Fruit fly (Drosophila melanogaster) whole organism, embryonic: Measurements from ENCODE around the gene Nepl4.

Source experiments
- Adf1 ChIP-seq: fragments of 200-800 bp; sonication (Bioruptor generic); IDR thresholded peaks from 2 replicates; pipeline ENCODE4 v1.3.6; 2022; ENCODE audit warnings: missing biosample characterization, missing genetic modification characterization
- CG10274 ChIP-seq: fragments of 200-800 bp; sonication (Bioruptor generic); optimal IDR thresholded peaks from 3 replicates; lab custom pipeline; 2017; ENCODE audit warnings: missing biosample characterization, mild to moderate bottlenecking, missing genetic modification characterization
- CG10654 ChIP-seq: fragments of 200-800 bp; sonication (Bioruptor generic); optimal IDR thresholded peaks from 2 replicates; lab custom pipeline; 2016; ENCODE audit warnings: missing biosample characterization, missing genetic modification characterization
- CG10959 ChIP-seq: fragments of 200-800 bp; sonication (Bioruptor generic); IDR thresholded peaks from 2 replicates; pipeline ENCODE4 v1.3.6; 2022; ENCODE audit warnings: missing biosample characterization, missing genetic modification characterization
- CG11085 ChIP-seq: fragments of 200-800 bp; sonication (Bioruptor generic); IDR thresholded peaks from 2 replicates; pipeline ENCODE4 v1.3.6; 2022; ENCODE audit warnings: missing biosample characterization, missing genetic modification characterization
- CG11247 ChIP-seq: fragments of 200-800 bp; sonication (Bioruptor generic); IDR thresholded peaks from 2 replicates; pipeline ENCODE4 v1.3.6; 2022; ENCODE audit warnings: missing biosample characterization, missing genetic modification characterization
- CG12236 ChIP-seq: fragments of 200-800 bp; sonication (Bioruptor generic); optimal IDR thresholded peaks from 2 replicates; lab custom pipeline; 2016; ENCODE audit warnings: missing biosample characterization, missing genetic modification characterization
- CG12299 ChIP-seq: fragments of 200-800 bp; sonication (Bioruptor generic); optimal IDR thresholded peaks from 2 replicates; lab custom pipeline; 2018; ENCODE audit warnings: missing biosample characterization, mild to moderate bottlenecking, missing genetic modification characterization
- CG12769 ChIP-seq: fragments of 200-800 bp; sonication (Bioruptor generic); optimal IDR thresholded peaks from 2 replicates; lab custom pipeline; 2019; ENCODE audit warnings: missing biosample characterization, mild to moderate bottlenecking, missing genetic modification characterization, moderate library complexity
- CG14014 ChIP-seq: fragments of 200-800 bp; sonication (Bioruptor generic); IDR thresholded peaks from 2 replicates; pipeline ENCODE4 v1.3.6; 2022; ENCODE audit warnings: missing biosample characterization, missing genetic modification characterization
- CG17328 ChIP-seq: fragments of 200-800 bp; sonication (Bioruptor generic); IDR thresholded peaks from 2 replicates; pipeline ENCODE4 v1.3.6; 2022; ENCODE audit warnings: missing biosample characterization, missing genetic modification characterization
- CG3163 ChIP-seq: fragments of 200-800 bp; sonication (Bioruptor generic); optimal IDR thresholded peaks from 3 replicates; lab custom pipeline; 2016; ENCODE audit warnings: missing biosample characterization, missing genetic modification characterization
- CG4282 ChIP-seq: fragments of 200-800 bp; sonication (Bioruptor generic); optimal IDR thresholded peaks from 2 replicates; lab custom pipeline; 2016; ENCODE audit warnings: missing biosample characterization, missing genetic modification characterization
- CG4360 ChIP-seq: fragments of 200-800 bp; sonication (Bioruptor generic); IDR thresholded peaks from 2 replicates; pipeline ENCODE4 v1.3.6; 2022; ENCODE audit warnings: missing biosample characterization, missing genetic modification characterization
- D19B ChIP-seq: fragments of 200-800 bp; sonication (Bioruptor generic); optimal IDR thresholded peaks from 2 replicates; lab custom pipeline; 2017; ENCODE audit warnings: missing biosample characterization, mild to moderate bottlenecking, missing genetic modification characterization
- E2f1 ChIP-seq: fragments of 200-800 bp; sonication (Bioruptor generic); IDR thresholded peaks from 2 replicates; pipeline ENCODE4 v1.3.6; 2022; ENCODE audit warnings: missing biosample characterization, missing genetic modification characterization
- ERR ChIP-seq: fragments of 200-800 bp; sonication (Bioruptor generic); optimal IDR thresholded peaks from 2 replicates; lab custom pipeline; 2016; ENCODE audit warnings: missing biosample characterization, missing genetic modification characterization
- Elba2 ChIP-seq: fragments of 200-800 bp; sonication (Bioruptor generic); optimal IDR thresholded peaks from 3 replicates; lab custom pipeline; 2016; ENCODE audit warnings: missing biosample characterization, missing genetic modification characterization
- Ets97D ChIP-seq: fragments of 200-800 bp; sonication (Bioruptor generic); optimal IDR thresholded peaks from 3 replicates; lab custom pipeline; 2016; ENCODE audit warnings: missing biosample characterization, missing genetic modification characterization
- HHEX ChIP-seq: fragments of 200-800 bp; sonication (Bioruptor generic); optimal IDR thresholded peaks from 3 replicates; lab custom pipeline; 2017; ENCODE audit warnings: missing biosample characterization, mild to moderate bottlenecking, missing genetic modification characterization, missing genetic modification reagents
- HmgZ ChIP-seq: fragments of 200-800 bp; sonication (Bioruptor generic); optimal IDR thresholded peaks from 2 replicates; lab custom pipeline; 2018; ENCODE audit warnings: missing biosample characterization, mild to moderate bottlenecking, missing genetic modification characterization
- Hmx ChIP-seq: fragments of 200-800 bp; sonication (Bioruptor generic); optimal IDR thresholded peaks from 2 replicates; lab custom pipeline; 2016; ENCODE audit warnings: missing biosample characterization, missing genetic modification characterization
- Hr78 ChIP-seq, 2 experiments: fragments of 200-800 bp in 1 of 2; fragments of >200 bp in 1 of 2; sonication (Bioruptor generic) in 1 of 2; optimal IDR thresholded peaks; 2 replicates each; lab custom pipeline; 2017 to 2019; ENCODE audit warnings: missing biosample characterization in 2 of 2, missing genetic modification characterization in 2 of 2, mild to moderate bottlenecking in 1 of 2, moderate library complexity in 1 of 2
- Lpt ChIP-seq: fragments of >200 bp; optimal IDR thresholded peaks from 2 replicates; lab custom pipeline; 2018; ENCODE audit warnings: missing biosample characterization, missing genetic modification characterization
- MESR4 ChIP-seq: fragments of 200-800 bp; sonication (Bioruptor generic); optimal IDR thresholded peaks from 2 replicates; lab custom pipeline; 2018; ENCODE audit warnings: missing biosample characterization, mild to moderate bottlenecking, missing genetic modification characterization, moderate library complexity
- Mad ChIP-seq: fragments of 200-800 bp; sonication (Bioruptor generic); optimal IDR thresholded peaks from 2 replicates; lab custom pipeline; 2016; ENCODE audit warnings: missing biosample characterization, missing genetic modification characterization
- Mrtf ChIP-seq: fragments of 200-800 bp; sonication (Bioruptor generic); IDR thresholded peaks from 3 replicates; pipeline ENCODE4 v1.3.6; 2022; ENCODE audit warnings: missing biosample characterization, missing genetic modification characterization
- NfI ChIP-seq: fragments of 200-800 bp; sonication (Bioruptor generic); optimal IDR thresholded peaks from 3 replicates; lab custom pipeline; 2018; ENCODE audit warnings: missing biosample characterization, mild to moderate bottlenecking, missing genetic modification characterization, moderate library complexity
- Oli ChIP-seq: fragments of 200-800 bp; sonication (Bioruptor generic); optimal IDR thresholded peaks from 2 replicates; lab custom pipeline; 2018; ENCODE audit warnings: missing biosample characterization, mild to moderate bottlenecking, missing genetic modification characterization, moderate library complexity
- PHDP ChIP-seq: fragments of 200-800 bp; sonication (Bioruptor generic); optimal IDR thresholded peaks from 3 replicates; lab custom pipeline; 2018; ENCODE audit warnings: missing biosample characterization, mild to moderate bottlenecking, missing genetic modification characterization, moderate library complexity
- Ptx1 ChIP-seq: fragments of 200-800 bp; sonication (Bioruptor generic); IDR thresholded peaks from 2 replicates; pipeline ENCODE4 v1.3.6; 2022; ENCODE audit warnings: missing biosample characterization, missing genetic modification characterization
- Ravus ChIP-seq: fragments of 200-800 bp; sonication (Bioruptor generic); IDR thresholded peaks from 2 replicates; pipeline ENCODE4 v1.3.6; 2022; ENCODE audit warnings: missing biosample characterization, missing genetic modification characterization
- Rfx ChIP-seq: fragments of 200-800 bp; sonication (Bioruptor generic); IDR thresholded peaks from 2 replicates; pipeline ENCODE4 v1.3.6; 2022; ENCODE audit warnings: missing biosample characterization, missing genetic modification characterization
- Side ChIP-seq: fragments of 200-800 bp; sonication (Bioruptor generic); optimal IDR thresholded peaks from 2 replicates; lab custom pipeline; 2016; ENCODE audit warnings: missing biosample characterization, missing genetic modification characterization
- Vsx1 ChIP-seq: fragments of 200-800 bp; sonication (Bioruptor generic); optimal IDR thresholded peaks from 2 replicates; lab custom pipeline; 2017; ENCODE audit warnings: missing biosample characterization, mild to moderate bottlenecking, missing genetic modification characterization, missing genetic modification reagents
- ac ChIP-seq: fragments of 200-800 bp; sonication (Bioruptor generic); optimal IDR thresholded peaks from 3 replicates; lab custom pipeline; 2017; ENCODE audit warnings: missing biosample characterization, mild to moderate bottlenecking, missing genetic modification characterization
- ci ChIP-seq: fragments of 200-800 bp; sonication (Bioruptor generic); IDR thresholded peaks from 3 replicates; pipeline ENCODE4 v1.3.6; 2022; ENCODE audit warnings: missing biosample characterization, missing genetic modification characterization
- corto ChIP-seq: fragments of 200-800 bp; sonication (Bioruptor generic); optimal IDR thresholded peaks from 2 replicates; lab custom pipeline; 2016; ENCODE audit warnings: missing biosample characterization, mild to moderate bottlenecking, missing genetic modification characterization, moderate library complexity
- crc ChIP-seq: fragments of 200-800 bp; sonication (Bioruptor generic); optimal IDR thresholded peaks from 2 replicates; lab custom pipeline; 2016; ENCODE audit warnings: missing biosample characterization, missing genetic modification characterization
- dimm ChIP-seq: fragments of 200-800 bp; sonication (Bioruptor generic); IDR thresholded peaks from 2 replicates; pipeline ENCODE4 v1.3.6; 2022; ENCODE audit warnings: missing biosample characterization, missing genetic modification characterization
- gem ChIP-seq: fragments of 200-800 bp; sonication (Bioruptor generic); optimal IDR thresholded peaks from 2 replicates; lab custom pipeline; 2019; ENCODE audit warnings: missing biosample characterization, mild to moderate bottlenecking, missing genetic modification characterization, moderate library complexity
- insv ChIP-seq, 2 experiments: fragments of 200-800 bp; sonication (Bioruptor generic); optimal IDR thresholded peaks; 3 replicates each; lab custom pipeline; 2016 to 2018; ENCODE audit warnings: missing biosample characterization in 2 of 2, missing genetic modification characterization in 2 of 2
- lab ChIP-seq: fragments of 200-800 bp; sonication (Bioruptor generic); optimal IDR thresholded peaks from 3 replicates; lab custom pipeline; 2017; ENCODE audit warnings: missing biosample characterization, missing genetic modification characterization, mild to moderate bottlenecking, moderate library complexity, missing genetic modification reagents
- lmd ChIP-seq: fragments of 200-800 bp; sonication (Bioruptor generic); IDR thresholded peaks from 2 replicates; pipeline ENCODE4 v1.3.6; 2022; ENCODE audit warnings: missing biosample characterization, missing genetic modification characterization
- nerfin-1 ChIP-seq: fragments of 200-800 bp; sonication (Bioruptor generic); optimal IDR thresholded peaks from 3 replicates; lab custom pipeline; 2019; ENCODE audit warnings: missing biosample characterization, mild to moderate bottlenecking, missing genetic modification characterization, moderate library complexity
- nom ChIP-seq: fragments of 200-800 bp; sonication (Bioruptor generic); optimal IDR thresholded peaks from 2 replicates; lab custom pipeline; 2017; ENCODE audit warnings: missing biosample characterization, missing genetic modification characterization, mild to moderate bottlenecking, moderate library complexity, missing genetic modification reagents
- row ChIP-seq: fragments of 200-800 bp; sonication (Bioruptor generic); IDR thresholded peaks from 3 replicates; pipeline ENCODE4 v1.3.6; 2022; ENCODE audit warnings: missing biosample characterization, missing genetic modification characterization
- salm ChIP-seq: fragments of 200-800 bp; sonication (Bioruptor generic); optimal IDR thresholded peaks from 2 replicates; lab custom pipeline; 2018; ENCODE audit warnings: missing biosample characterization, mild to moderate bottlenecking, missing genetic modification characterization
- sd ChIP-seq: fragments of 200-800 bp; sonication (Bioruptor generic); optimal IDR thresholded peaks from 3 replicates; lab custom pipeline; 2018; ENCODE audit warnings: missing biosample characterization, mild to moderate bottlenecking, missing genetic modification characterization, moderate library complexity
- toy ChIP-seq: fragments of 200-800 bp; sonication (Bioruptor generic); IDR thresholded peaks from 2 replicates; pipeline ENCODE4 v1.3.6; 2022; ENCODE audit warnings: missing biosample characterization, missing genetic modification characterization
- tx ChIP-seq: fragments of 200-800 bp; sonication (Bioruptor generic); optimal IDR thresholded peaks from 2 replicates; lab custom pipeline; 2016; ENCODE audit warnings: missing biosample characterization, missing genetic modification characterization

Gene Nepl4

DNA sequence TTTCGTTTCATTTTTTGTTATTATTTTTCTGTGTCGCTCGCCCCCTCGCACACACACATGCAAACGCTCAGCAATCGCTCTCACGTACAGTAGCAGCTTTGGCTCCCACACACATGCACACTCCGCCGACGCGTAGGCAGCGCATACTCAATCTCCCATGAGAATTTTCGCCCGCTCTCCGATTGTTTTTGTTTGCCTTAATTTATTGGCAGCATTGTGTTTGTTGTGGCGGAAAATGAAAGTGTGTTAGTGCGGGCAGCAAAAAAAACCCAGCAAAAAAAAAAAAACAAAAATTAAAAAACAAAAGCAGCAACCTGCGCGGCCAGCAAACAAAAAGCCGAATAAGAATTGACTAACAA, 43.3 kb upstream of the Nepl4 start (continued):
- TF ChIP-seq CG14014, result peak; percentile 6; the same call in 1 of the 2 replicates
- TF ChIP-seq corto (GFP tag; lab: Kevin White, UChicago), result peak; percentile 75
- peak; percentile 71; the same call in 1 of the 2 replicates for TF ChIP-seq Adf1 (GFP tag; lab: Robert Waterston, UW)
- TF ChIP-seq D19B (GFP tag; lab: Kevin White, UChicago), result no peak
- no peak for TF ChIP-seq PHDP
- no peak for TF ChIP-seq insv (GFP tag; optimal IDR thresholded peaks at IDR 0.05; lab: Kevin White, UChicago)
- TF ChIP-seq nom (GFP tag; lab: Kevin White, UChicago), result peak; percentile 88

DNA sequence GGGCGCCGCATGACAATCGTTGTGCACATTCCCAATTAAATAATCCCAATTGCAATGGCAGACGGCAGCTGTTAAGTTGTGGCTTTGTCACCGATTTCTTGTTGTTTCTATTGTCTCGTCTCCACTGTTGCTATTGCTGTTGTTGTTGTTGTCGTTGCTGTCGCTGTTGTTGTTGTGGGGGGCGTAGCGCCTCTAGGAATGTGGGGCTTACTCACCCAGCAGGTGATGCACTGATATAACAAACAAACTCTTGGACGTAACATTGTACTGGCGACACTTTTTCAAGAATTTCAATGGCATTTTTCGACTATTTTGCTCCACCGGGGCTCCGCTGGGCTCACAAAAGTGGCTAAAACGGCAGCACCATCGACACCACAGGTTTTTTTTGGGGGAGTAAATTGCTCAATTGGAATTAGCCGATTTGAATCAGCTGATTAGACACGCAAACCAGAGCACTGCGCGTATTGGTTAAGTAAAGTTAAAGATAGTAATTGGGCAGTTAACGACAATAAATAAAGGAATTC, 29.8 kb upstream of the Nepl4 start:
- TF ChIP-seq HHEX (GFP tag; lab: Kevin White, UChicago) (no peak), Vsx1 (GFP tag; lab: Kevin White, UChicago) (no peak), Mad (GFP tag; lab: Kevin White, UChicago) (no peak), toy (GFP tag; lab: Robert Waterston, UW) (no peak), ci (GFP tag; lab: Robert Waterston, UW) (no peak), Ets97D (GFP tag; lab: Kevin White, UChicago) (no peak), ac (no peak), lab (GFP tag; lab: Kevin White, UChicago) (no peak), Ravus (no peak), CG12769 (no peak), salm (tag; lab: Kevin White, UChicago) (no peak), gem (tag; lab: Kevin White, UChicago) (no peak), E2f1 (no peak), Lpt (GFP tag; lab: Kevin White, UChicago) (no peak), CG11085 (GFP tag; lab: Robert Waterston, UW) (no peak), CG10274 (GFP tag; lab: Kevin White, UChicago) (no peak), MESR4 (GFP tag; lab: Kevin White, UChicago) (peak; percentile 59), CG3163 (GFP tag; lab: Kevin White, UChicago) (no peak), tx (no peak), lmd (GFP tag; lab: Robert Waterston, UW) (no peak), row (peak; percentile 37; the same call in 1 of the 3 replicates), Ptx1 (GFP tag; lab: Robert Waterston, UW) (no peak), CG4282 (GFP tag; lab: Kevin White, UChicago) (no peak), Mrtf (no peak), nerfin-1 (tag; lab: Kevin White, UChicago) (peak; percentile 33), CG12236 (GFP tag; lab: Kevin White, UChicago) (no peak), CG12299 (no peak), crc (GFP tag; lab: Kevin White, UChicago) (no peak), CG17328 (GFP tag; lab: Robert Waterston, UW) (0 out of 2 replicates have a peak, but pooled peaks have one; percentile 14), CG11247 (GFP tag; lab: Robert Waterston, UW) (no peak), NfI (GFP tag; lab: Kevin White, UChicago) (no peak), Side (GFP tag; lab: Kevin White, UChicago) (no peak), dimm (no peak), CG10654 (GFP tag; lab: Kevin White, UChicago) (no peak), Hr78 (GFP tag; optimal IDR thresholded peaks at IDR 0.05; lab: Kevin White, UChicago) (no peak), CG4360 (GFP tag; lab: Robert Waterston, UW) (peak; percentile 95), Rfx (GFP tag; lab: Robert Waterston, UW) (no peak), HmgZ (no peak), Elba2 (GFP tag; lab: Kevin White, UChicago) (peak; percentile 81), Hmx (GFP tag; lab: Kevin White, UChicago) (no peak), ERR (GFP tag; lab: Kevin White, UChicago) (no peak), CG10959 (GFP tag; lab: Robert Waterston, UW) (no peak), Oli (no peak), sd (tag; lab: Kevin White, UChicago) (peak; percentile 81)
